Worm (Caenorhabditis elegans): ENCODE results near the gene F58A6.2.

- TF ChIP-seq hlh-13 (GFP tag; optimal IDR thresholded peaks at IDR 0.05) (no peak), rnt-1 (tag; optimal IDR thresholded peaks at IDR 0.05) (no peak)
Observed at ce11 chrII:5182451-5182850, 45.9 kb downstream of the F58A6.2 start.
